Worm (Caenorhabditis elegans) whole organism, L3 larva: ENCODE data around the gene oac-57.
A peak's percentile ranks its signal among the peaks of the same experiment; 100 is the strongest.

Source experiments
- ZK546.5 ChIP-seq: sonication (generic microtip); optimal IDR thresholded peaks from 2 replicates; lab custom pipeline; 2017; ENCODE audit warnings: missing biosample characterization, missing genetic modification characterization
- aly-2 ChIP-seq: fragments of 150-350 bp; optimal IDR thresholded peaks from 2 replicates; lab custom pipeline; 2014; ENCODE audit warnings: missing biosample characterization, missing genetic modification characterization
- ceh-16 ChIP-seq: sonication (generic microtip); optimal IDR thresholded peaks from 2 replicates; lab custom pipeline; 2017; ENCODE audit warnings: missing biosample characterization, missing genetic modification characterization
- ceh-82 ChIP-seq: fragments of 150-350 bp; optimal IDR thresholded peaks from 2 replicates; lab custom pipeline; 2014; ENCODE audit warnings: missing biosample characterization, missing genetic modification characterization
- ceh-9 ChIP-seq: sonication (generic microtip); optimal IDR thresholded peaks from 2 replicates; lab custom pipeline; 2018; ENCODE audit warnings: missing biosample characterization, missing genetic modification characterization
- daf-12 ChIP-seq: fragments of 150-350 bp; optimal IDR thresholded peaks from 2 replicates; lab custom pipeline; 2014; ENCODE audit warnings: missing biosample characterization, missing genetic modification reagents, missing genetic modification characterization
- egl-27 ChIP-seq: sonication (generic microtip); optimal IDR thresholded peaks from 4 replicates; lab custom pipeline; 2017; ENCODE audit warnings: missing biosample characterization, missing genetic modification reagents, missing genetic modification characterization
- egl-5 ChIP-seq: fragments of 150-350 bp; optimal IDR thresholded peaks from 2 replicates; lab custom pipeline; 2017; ENCODE audit warnings: missing biosample characterization, missing genetic modification reagents, missing genetic modification characterization, inconsistent platforms
- elt-1 ChIP-seq: fragments of 150-350 bp; optimal IDR thresholded peaks from 2 replicates; lab custom pipeline; 2014; ENCODE audit warnings: missing biosample characterization, missing genetic modification characterization
- elt-2 ChIP-seq: sonication (generic microtip); optimal IDR thresholded peaks from 2 replicates; lab custom pipeline; 2016; ENCODE audit warnings: missing genetic modification reagents, mild to moderate bottlenecking, missing genetic modification characterization, missing compliant biosample characterization
- elt-3 ChIP-seq, 3 experiments: fragments of 150-350 bp in 1 of 3; sonication (generic microtip) in 2 of 3; optimal IDR thresholded peaks; 2 replicates in 2 of 3; 4 replicates in 1 of 3; lab custom pipeline; 2014 to 2017; ENCODE audit warnings: missing biosample characterization in 3 of 3, missing genetic modification characterization in 3 of 3
- fkh-10 ChIP-seq: sonication (generic microtip); optimal IDR thresholded peaks from 2 replicates; lab custom pipeline; 2017; ENCODE audit warnings: missing biosample characterization, missing genetic modification reagents, missing genetic modification characterization
- fkh-2 ChIP-seq: fragments of 150-350 bp; optimal IDR thresholded peaks from 2 replicates; lab custom pipeline; 2014; ENCODE audit warnings: missing biosample characterization, missing genetic modification reagents, missing genetic modification characterization
- fos-1 ChIP-seq: fragments of 150-350 bp; optimal IDR thresholded peaks from 2 replicates; lab custom pipeline; 2014; ENCODE audit warnings: missing biosample characterization, missing genetic modification characterization
- hmg-11 ChIP-seq: sonication (generic microtip); optimal IDR thresholded peaks from 2 replicates; lab custom pipeline; 2016; ENCODE audit warnings: missing genetic modification characterization, missing compliant biosample characterization
- jun-1 ChIP-seq: fragments of 150-350 bp; optimal IDR thresholded peaks from 2 replicates; lab custom pipeline; 2014; ENCODE audit warnings: missing biosample characterization, missing genetic modification reagents, missing genetic modification characterization
- lin-15B ChIP-seq: fragments of 150-350 bp; optimal IDR thresholded peaks from 2 replicates; lab custom pipeline; 2014; ENCODE audit warnings: missing biosample characterization, missing genetic modification characterization
- lin-39 ChIP-seq: fragments of 150-350 bp; optimal IDR thresholded peaks from 2 replicates; lab custom pipeline; 2018; ENCODE audit warnings: missing biosample characterization, missing genetic modification reagents, missing genetic modification characterization
- mml-1 ChIP-seq: fragments of 150-350 bp; sonication (generic microtip); optimal IDR thresholded peaks from 3 replicates; lab custom pipeline; 2014; ENCODE audit warnings: missing biosample characterization, missing genetic modification characterization
- nfya-1 ChIP-seq: sonication (generic microtip); optimal IDR thresholded peaks from 2 replicates; lab custom pipeline; 2017; ENCODE audit warnings: missing genetic modification characterization, mild to moderate bottlenecking, missing compliant biosample characterization, antibody characterized with exemption, moderate library complexity; ENCODE audit not compliant: insufficient read depth
- nhr-11 ChIP-seq: fragments of 150-350 bp; optimal IDR thresholded peaks from 2 replicates; lab custom pipeline; 2014; ENCODE audit warnings: missing biosample characterization, missing genetic modification characterization
- nhr-12 ChIP-seq: fragments of 150-350 bp; optimal IDR thresholded peaks from 2 replicates; lab custom pipeline; 2014; ENCODE audit warnings: missing biosample characterization, missing genetic modification characterization
- nhr-23 ChIP-seq: fragments of 150-350 bp; optimal IDR thresholded peaks from 2 replicates; lab custom pipeline; 2014; ENCODE audit warnings: missing biosample characterization, missing genetic modification reagents, missing genetic modification characterization
- nhr-237 ChIP-seq: fragments of 150-350 bp; optimal IDR thresholded peaks from 2 replicates; lab custom pipeline; 2014; ENCODE audit warnings: missing biosample characterization, missing genetic modification characterization
- nhr-25 ChIP-seq: sonication (generic microtip); optimal IDR thresholded peaks from 2 replicates; lab custom pipeline; 2017; ENCODE audit warnings: missing biosample characterization, missing genetic modification characterization
- nhr-43 ChIP-seq: sonication (generic microtip); optimal IDR thresholded peaks from 2 replicates; lab custom pipeline; 2016; ENCODE audit warnings: mild to moderate bottlenecking, missing genetic modification characterization, missing compliant biosample characterization; ENCODE audit not compliant: poor library complexity, severe bottlenecking
- nhr-67 ChIP-seq: fragments of 150-350 bp; optimal IDR thresholded peaks from 2 replicates; lab custom pipeline; 2014; ENCODE audit warnings: missing biosample characterization, missing genetic modification characterization
- pha-4 ChIP-seq: fragments of 150-350 bp; optimal IDR thresholded peaks from 2 replicates; lab custom pipeline; 2014; ENCODE audit warnings: missing biosample characterization, missing genetic modification reagents, missing genetic modification characterization
- pqm-1 ChIP-seq: fragments of 150-350 bp; optimal IDR thresholded peaks from 2 replicates; lab custom pipeline; 2017; ENCODE audit warnings: missing biosample characterization, missing genetic modification characterization, inconsistent platforms
- skn-1 ChIP-seq: fragments of 150-350 bp; optimal IDR thresholded peaks from 2 replicates; lab custom pipeline; 2014; ENCODE audit warnings: missing biosample characterization, missing genetic modification characterization
- snpc-4 ChIP-seq: fragments of 150-350 bp; optimal IDR thresholded peaks from 2 replicates; lab custom pipeline; 2014; ENCODE audit warnings: missing biosample characterization, missing genetic modification characterization
- tbx-2 ChIP-seq: sonication (generic microtip); optimal IDR thresholded peaks from 2 replicates; lab custom pipeline; 2016; ENCODE audit warnings: mild to moderate bottlenecking, missing genetic modification characterization, missing compliant biosample characterization
- unc-39 ChIP-seq: sonication (generic microtip); optimal IDR thresholded peaks from 4 replicates; lab custom pipeline; 2017; ENCODE audit warnings: missing biosample characterization, missing genetic modification characterization
- unc-62 ChIP-seq: fragments of 150-350 bp; sonication (generic microtip); optimal IDR thresholded peaks from 4 replicates; lab custom pipeline; 2014; ENCODE audit warnings: missing biosample characterization, missing genetic modification reagents, missing genetic modification characterization
- zag-1 ChIP-seq: fragments of 150-350 bp; optimal IDR thresholded peaks from 2 replicates; lab custom pipeline; 2014; ENCODE audit warnings: missing biosample characterization, missing genetic modification characterization
- ztf-11 ChIP-seq: fragments of 150-350 bp; optimal IDR thresholded peaks from 2 replicates; lab custom pipeline; 2014; ENCODE audit warnings: missing biosample characterization, missing genetic modification characterization

oac-57 gene

DNA sequence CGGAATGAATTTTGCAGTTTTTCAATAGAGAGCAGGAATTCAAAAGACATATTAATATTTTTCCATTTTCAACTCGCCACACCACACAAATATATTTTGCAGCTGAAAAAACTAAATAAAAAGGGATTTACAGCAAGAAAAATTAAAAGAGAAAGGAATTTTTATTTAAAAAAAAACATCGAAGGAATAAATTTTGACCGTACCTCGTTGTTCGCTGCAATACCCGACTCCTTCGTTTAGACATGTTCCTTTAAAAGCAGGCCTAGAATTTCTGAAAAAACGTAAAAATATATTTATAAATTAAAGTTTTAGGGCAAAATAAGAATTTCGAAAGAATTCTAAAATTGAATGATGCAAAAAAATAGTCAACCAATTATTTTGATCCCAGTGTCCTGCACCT lies 28.2 kb upstream of the oac-57 start, which contains the start of gene F19B6.1:
F19B6.1 (minus strand) TSS at position 278 of the 400 bp plus-strand sequence.
- no peak for TF ChIP-seq skn-1 (tag; lab: Kevin White, UChicago)
- no peak for TF ChIP-seq nhr-67 (tag; lab: Kevin White, UChicago)
- TF ChIP-seq tbx-2 (tag; lab: Kevin White, UChicago), result no peak
- no peak for TF ChIP-seq fkh-2 (tag; lab: Kevin White, UChicago)
- TF ChIP-seq pqm-1, result no peak
- no peak for TF ChIP-seq zag-1 (tag; lab: Kevin White, UChicago)
- no peak for TF ChIP-seq nhr-25 (tag; lab: Kevin White, UChicago)
- TF ChIP-seq fkh-10 (GFP tag; lab: Kevin White, UChicago), result no peak
- TF ChIP-seq lin-39, result no peak
- TF ChIP-seq egl-5 (tag; lab: Kevin White, UChicago), result no peak
- no peak for TF ChIP-seq elt-3 (tag; optimal IDR thresholded peaks at IDR 0.05; lab: Kevin White, UChicago)
- TF ChIP-seq unc-62 (GFP tag; lab: Kevin White, UChicago), result no peak

DNA sequence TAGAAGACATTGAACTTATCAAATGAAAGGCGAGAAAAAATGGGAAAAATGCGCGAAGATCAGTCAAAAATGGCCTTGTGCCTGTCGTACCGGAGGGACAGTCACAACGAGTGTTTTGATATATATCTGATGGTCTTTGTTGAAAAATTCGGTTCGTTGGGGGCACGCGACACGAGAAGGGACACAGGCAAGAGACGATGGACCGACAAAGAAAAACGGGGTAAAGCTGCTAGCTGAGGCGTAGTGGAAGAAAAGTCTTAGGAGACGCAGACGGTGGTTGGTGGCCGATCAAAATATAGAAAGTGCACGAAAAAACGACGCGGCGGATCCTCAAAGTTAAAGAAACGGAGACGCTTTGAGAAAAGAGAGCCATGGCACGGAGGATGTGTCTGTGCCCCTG lies 27.6 kb upstream of the oac-57 start:
- TF ChIP-seq nhr-23 (tag; lab: Kevin White, UChicago), result no peak
- TF ChIP-seq nfya-1 (tag; lab: Kevin White, UChicago), result peak; percentile 37
- TF ChIP-seq ZK546.5 (tag; lab: Kevin White, UChicago), result no peak
- peak; percentile 44 for TF ChIP-seq nhr-25 (tag; lab: Kevin White, UChicago)
- no peak for TF ChIP-seq unc-62 (GFP tag; lab: Kevin White, UChicago)
- TF ChIP-seq aly-2 (tag; lab: Kevin White, UChicago), result no peak
- TF ChIP-seq jun-1 (tag; lab: Kevin White, UChicago), result no peak
- peak; percentile 9 for TF ChIP-seq lin-39
- TF ChIP-seq hmg-11 (tag; lab: Kevin White, UChicago), result peak; percentile 40
- no peak for TF ChIP-seq nhr-43 (tag; lab: Kevin White, UChicago)
- peak; percentile 16 for TF ChIP-seq snpc-4 (tag; lab: Kevin White, UChicago)
- TF ChIP-seq ceh-9 (tag; lab: Kevin White, UChicago), result no peak
- TF ChIP-seq pha-4 (tag; lab: Kevin White, UChicago), result peak; percentile 27
- TF ChIP-seq zag-1 (tag; lab: Kevin White, UChicago), result no peak
- no peak for TF ChIP-seq tbx-2 (tag; lab: Kevin White, UChicago)
- TF ChIP-seq lin-15B (tag; lab: Kevin White, UChicago), result peak; percentile 25
- TF ChIP-seq nhr-67 (tag; lab: Kevin White, UChicago), result no peak
- TF ChIP-seq ztf-11 (tag; lab: Kevin White, UChicago), result no peak

DNA sequence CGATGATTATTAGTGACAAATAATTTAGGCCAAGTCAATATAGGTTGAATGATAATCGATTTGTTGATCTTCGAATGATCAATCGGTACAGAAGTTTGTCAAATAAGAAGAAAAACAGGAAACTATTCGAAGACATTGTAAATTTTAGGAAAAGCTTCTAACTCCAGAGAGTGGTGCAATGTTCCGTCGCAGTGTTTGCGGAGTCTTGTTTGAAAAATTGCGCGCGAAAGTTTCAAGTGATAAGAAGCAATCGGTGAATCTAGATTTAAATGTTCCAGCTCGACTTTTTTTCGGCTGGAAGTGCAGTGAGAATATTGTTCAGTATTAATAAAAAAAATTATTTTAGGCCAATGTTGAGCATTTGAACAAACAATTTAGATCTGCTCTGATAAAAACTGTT lies 27.1 kb upstream of the oac-57 start:
- no peak for TF ChIP-seq mml-1
- peak; percentile 36 for TF ChIP-seq pha-4 (tag; lab: Kevin White, UChicago)
- TF ChIP-seq fkh-2 (tag; lab: Kevin White, UChicago), result no peak
- no peak for TF ChIP-seq egl-27 (tag; lab: Kevin White, UChicago)
- no peak for TF ChIP-seq unc-62 (GFP tag; lab: Kevin White, UChicago)
- TF ChIP-seq ceh-16, result no peak
- TF ChIP-seq ceh-82 (tag; lab: Kevin White, UChicago), result no peak
- TF ChIP-seq ztf-11 (tag; lab: Kevin White, UChicago), result no peak
- TF ChIP-seq nhr-23 (tag; lab: Kevin White, UChicago), result no peak
- TF ChIP-seq nhr-11 (tag; lab: Kevin White, UChicago), result no peak
- no peak for TF ChIP-seq nhr-237
- TF ChIP-seq nfya-1 (tag; lab: Kevin White, UChicago), result peak; percentile 25
- no peak for TF ChIP-seq ZK546.5 (tag; lab: Kevin White, UChicago)
- TF ChIP-seq jun-1 (tag; lab: Kevin White, UChicago), result no peak

DNA sequence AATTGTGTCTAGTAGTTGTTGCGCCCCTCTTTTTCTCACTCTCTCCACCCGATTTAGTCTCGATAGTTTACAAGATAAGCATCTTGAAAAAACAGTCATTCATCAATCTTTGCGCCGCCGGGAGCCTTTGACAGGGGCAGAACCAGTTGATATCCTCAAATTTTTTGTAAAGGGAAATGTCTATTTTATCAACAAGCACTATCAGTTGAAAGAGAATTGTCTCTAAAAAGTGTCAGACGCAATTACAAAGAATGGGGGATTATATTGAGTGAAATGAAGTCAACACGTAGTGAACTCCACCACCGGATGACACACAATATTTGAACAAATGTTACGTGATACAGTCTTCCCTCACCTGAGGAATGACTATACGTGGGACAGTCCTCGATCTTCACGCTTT lies 26.5 kb upstream of the oac-57 start:
- no peak for TF ChIP-seq skn-1 (tag; lab: Kevin White, UChicago)
- TF ChIP-seq elt-1, result peak; percentile 36
- TF ChIP-seq nhr-12 (tag; lab: Kevin White, UChicago), result no peak
- TF ChIP-seq daf-12, result no peak
- no peak for TF ChIP-seq unc-39
- TF ChIP-seq fos-1 (tag; lab: Kevin White, UChicago), result no peak
- peak; percentile 27 for TF ChIP-seq elt-2 (tag; lab: Kevin White, UChicago)
- TF ChIP-seq, all 47 proteins: peak for 2
